Worm (Caenorhabditis elegans): ENCODE results near the gene mec-9.

mec-9 gene

DNA sequence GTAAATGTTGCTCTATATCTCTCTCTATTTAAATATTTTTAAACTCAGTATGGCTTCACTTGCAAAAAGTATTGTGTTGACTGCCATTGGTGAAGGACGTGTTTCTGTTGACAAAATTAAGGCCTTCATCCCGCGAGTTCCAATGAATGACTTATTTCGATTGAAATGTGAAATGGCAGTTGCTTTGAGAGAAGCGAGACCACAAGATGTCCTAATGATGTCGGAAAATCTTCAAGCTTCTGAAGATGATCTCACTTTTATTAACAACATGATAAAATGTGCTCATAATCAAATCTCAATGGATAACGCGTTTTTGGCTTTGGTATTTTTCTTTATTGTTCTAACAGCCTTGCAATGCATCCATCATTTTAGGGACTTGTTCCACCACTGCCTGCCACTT lies 6.4 kb upstream of the mec-9 start, which contains the start of gene ceh-75:
ceh-75 (plus strand) TSS at position 50 of the 400 bp plus-strand sequence.
- TF ChIP-seq unc-42 (tag; optimal IDR thresholded peaks at IDR 0.05) (no peak), ztf-16 (tag; optimal IDR thresholded peaks at IDR 0.05) (no peak), ceh-31 (tag; optimal IDR thresholded peaks at IDR 0.05) (no peak), pros-1 (tag; optimal IDR thresholded peaks at IDR 0.05) (no peak), C38D4.7 (GFP tag; optimal IDR thresholded peaks at IDR 0.05) (no peak), hlh-6 (tag; optimal IDR thresholded peaks at IDR 0.05) (no peak), npax-4 (tag; optimal IDR thresholded peaks at IDR 0.05) (no peak), nhr-11 (tag; optimal IDR thresholded peaks at IDR 0.05) (no peak), rnt-1 (tag; optimal IDR thresholded peaks at IDR 0.05) (no peak), gmeb-2 (tag; optimal IDR thresholded peaks at IDR 0.05) (no peak), elt-4 (tag; optimal IDR thresholded peaks at IDR 0.05) (no peak), sdc-2 (tag; optimal IDR thresholded peaks at IDR 0.05) (no peak), ceh-2 (tag; optimal IDR thresholded peaks at IDR 0.05) (no peak)

DNA sequence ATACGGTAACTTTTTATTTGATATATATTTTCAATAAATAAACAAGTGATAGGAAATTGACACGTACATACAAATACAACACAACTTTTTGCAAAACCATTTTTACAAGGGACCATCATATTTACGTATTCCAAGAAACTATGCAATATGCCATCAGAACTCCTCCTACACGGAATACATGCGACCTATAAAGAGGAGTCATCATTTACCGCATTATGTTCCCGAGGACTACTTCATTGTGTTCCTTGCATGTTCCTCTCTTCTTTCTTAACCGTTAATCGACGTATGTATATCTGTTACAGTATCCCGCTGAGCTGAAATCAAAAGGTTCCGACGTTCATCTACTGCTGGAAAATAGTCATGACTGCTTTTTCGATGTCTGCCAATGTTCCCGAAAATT lies 3.5 kb upstream of the mec-9 start, which contains the start of gene C50H2.5:
C50H2.5 (plus strand) TSS at position 301 of the 400 bp plus-strand sequence.
- no peak for TF ChIP-seq npax-4 (tag; optimal IDR thresholded peaks at IDR 0.05)
- no peak for TF ChIP-seq dmd-4 (tag; optimal IDR thresholded peaks at IDR 0.05; ENCODE audit: borderline replicate concordance)
- no peak for TF ChIP-seq ets-4 (tag; optimal IDR thresholded peaks at IDR 0.05)
- TF ChIP-seq ceh-48 (tag; optimal IDR thresholded peaks at IDR 0.05), result no peak
- no peak for TF ChIP-seq ceh-22 (tag; optimal IDR thresholded peaks at IDR 0.05)
- TF ChIP-seq odd-2 (tag; optimal IDR thresholded peaks at IDR 0.05), result no peak
- TF ChIP-seq ceh-24 (tag; optimal IDR thresholded peaks at IDR 0.05), result no peak
- no peak for TF ChIP-seq tbx-7 (tag; optimal IDR thresholded peaks at IDR 0.05)
- no peak for TF ChIP-seq Y22D7AL.16 (tag; optimal IDR thresholded peaks at IDR 0.05)
- no peak for TF ChIP-seq unc-55 (GFP tag; optimal IDR thresholded peaks at IDR 0.05)
- TF ChIP-seq mec-3 (tag; optimal IDR thresholded peaks at IDR 0.05; ENCODE audit: borderline replicate concordance), result no peak
- TF ChIP-seq pha-2 (tag; optimal IDR thresholded peaks at IDR 0.05), result no peak
- TF ChIP-seq rnt-1 (tag; optimal IDR thresholded peaks at IDR 0.05), result no peak
- no peak for TF ChIP-seq gmeb-2 (tag; optimal IDR thresholded peaks at IDR 0.05)

DNA sequence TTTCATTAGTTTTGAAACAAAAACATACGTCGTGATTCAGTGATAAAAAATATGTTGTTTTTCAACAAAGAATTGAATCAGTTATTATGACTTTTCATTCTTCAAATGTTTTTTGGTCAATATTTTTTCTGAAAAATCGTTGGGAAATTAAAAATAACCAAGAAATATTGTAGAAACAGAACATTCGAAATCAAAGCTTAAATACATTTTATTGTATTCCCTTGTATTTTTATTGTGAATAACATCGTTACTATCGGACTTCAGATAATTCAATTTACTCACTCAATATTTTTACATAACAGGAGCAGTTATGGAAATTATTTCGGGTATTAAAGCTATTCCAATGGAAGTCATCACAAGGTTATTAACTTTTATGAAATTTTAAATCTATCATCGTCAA lies 1.7 kb upstream of the mec-9 start, which contains the start of gene C50H2.4:
C50H2.4 (plus strand) TSS at position 301 of the 400 bp plus-strand sequence.
- TF ChIP-seq unc-86 (tag; optimal IDR thresholded peaks at IDR 0.05), result no peak
- no peak for TF ChIP-seq tbx-7 (tag; optimal IDR thresholded peaks at IDR 0.05)
- no peak for TF ChIP-seq K09A11.1 (tag; optimal IDR thresholded peaks at IDR 0.05; ENCODE audit: insufficient read depth)
- no peak for TF ChIP-seq pat-9 (tag; optimal IDR thresholded peaks at IDR 0.05)
- no peak for TF ChIP-seq lim-6 (tag; optimal IDR thresholded peaks at IDR 0.05)
- no peak for TF ChIP-seq npax-4 (tag; optimal IDR thresholded peaks at IDR 0.05)
- TF ChIP-seq ceh-9 (tag; optimal IDR thresholded peaks at IDR 0.05), result no peak
- TF ChIP-seq hlh-6 (tag; optimal IDR thresholded peaks at IDR 0.05), result no peak
- no peak for TF ChIP-seq Y22D7AL.16 (tag; optimal IDR thresholded peaks at IDR 0.05)
- TF ChIP-seq pqm-1 (tag; optimal IDR thresholded peaks at IDR 0.05), result no peak
- no peak for TF ChIP-seq hlh-13 (GFP tag; optimal IDR thresholded peaks at IDR 0.05)
- TF ChIP-seq ama-1 (optimal IDR thresholded peaks at IDR 0.05), result no peak
- TF ChIP-seq C08G9.2 (tag; optimal IDR thresholded peaks at IDR 0.05), result no peak
- TF ChIP-seq ceh-30 (tag; optimal IDR thresholded peaks at IDR 0.05), result no peak

DNA sequence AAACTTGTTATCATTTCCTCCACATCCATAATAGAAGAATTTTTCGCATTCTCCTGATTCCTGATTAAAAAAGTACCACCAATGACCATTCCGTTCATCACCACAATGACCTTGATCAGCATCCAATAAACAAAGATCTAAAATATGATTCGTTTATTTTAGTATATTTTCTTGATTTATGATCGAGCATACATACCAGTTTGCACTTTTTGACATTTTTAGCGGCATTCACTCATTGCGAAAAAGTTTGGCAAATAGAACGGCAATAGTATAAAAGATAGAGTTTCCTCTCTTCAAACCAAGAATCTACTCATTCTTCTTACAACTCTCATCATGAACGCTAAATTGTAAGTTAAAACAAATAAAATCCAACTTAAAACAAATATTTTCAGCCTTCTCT lies 1.1 kb downstream of the mec-9 start, which contains the start of gene fipr-10:
fipr-10 (plus strand) TSS at position 301 of the 400 bp plus-strand sequence.
- TF ChIP-seq C38D4.7 (GFP tag; optimal IDR thresholded peaks at IDR 0.05) (no peak), tbx-2 (tag; optimal IDR thresholded peaks at IDR 0.05) (no peak), Y22D7AL.16 (tag; optimal IDR thresholded peaks at IDR 0.05) (no peak), ceh-18 (tag; optimal IDR thresholded peaks at IDR 0.05) (no peak), zip-5 (tag; optimal IDR thresholded peaks at IDR 0.05) (no peak), pros-1 (tag; optimal IDR thresholded peaks at IDR 0.05) (no peak), hlh-8 (tag; optimal IDR thresholded peaks at IDR 0.05) (no peak), ceh-6 (GFP tag; optimal IDR thresholded peaks at IDR 0.05) (no peak), sox-2 (GFP tag; IDR thresholded peaks at IDR 0.05) (no peak), pag-3 (tag; optimal IDR thresholded peaks at IDR 0.05; ENCODE audit: borderline replicate concordance) (no peak), pha-2 (tag; optimal IDR thresholded peaks at IDR 0.05) (no peak)

Measured in whole organism, late embryonic.